Fruit fly (Drosophila melanogaster) S2 (cell line): Measurements from ENCODE around the gene Rsf1.

Source experiments
- CG8478 ChIP-seq: fragments of >200 bp; optimal IDR thresholded peaks from 2 replicates; lab custom pipeline; 2018
- CTCF ChIP-seq, 2 experiments: fragments of >200 bp; optimal IDR thresholded peaks; 2 replicates each; lab custom pipeline; 2018

DNA sequence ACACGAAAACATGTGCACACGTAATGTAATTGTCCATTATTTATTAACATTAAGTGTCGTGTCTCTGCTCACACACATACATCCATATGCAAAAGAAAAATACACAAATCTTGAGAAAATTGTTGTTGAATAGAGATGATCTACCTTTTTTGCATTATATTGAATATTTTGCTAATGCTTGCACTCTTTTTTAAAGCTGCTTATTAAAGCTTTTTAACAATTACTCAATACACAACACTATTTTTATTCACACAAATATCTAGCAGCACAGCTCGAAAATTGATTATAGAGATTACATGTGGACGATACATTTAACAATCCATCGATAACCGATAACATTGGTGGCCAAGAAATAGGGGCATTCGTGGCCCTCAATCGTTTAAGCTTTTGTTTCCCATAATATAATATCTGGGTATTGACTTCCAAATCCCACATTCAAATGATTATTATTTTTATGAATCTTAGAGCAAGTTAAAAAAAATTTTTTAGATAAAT, 28.8 kb upstream of the Rsf1 start, which contains the start of gene Ufd4:
- TF ChIP-seq CTCF (optimal IDR thresholded peaks at IDR 0.05; lab: Kevin White, UChicago) (no peak), CG8478 (lab: Kevin White, UChicago) (no peak)
